Worm (Caenorhabditis elegans): ENCODE measurements around the gene C42D8.1.

- TF ChIP-seq sea-1 (GFP tag; conservative IDR thresholded peaks at IDR 0.05) (no peak), hmg-4 (GFP tag; optimal IDR thresholded peaks at IDR 0.05) (no peak), ceh-13 (GFP tag; optimal IDR thresholded peaks at IDR 0.05) (no peak), hmbx-1 (tag; optimal IDR thresholded peaks at IDR 0.05) (no peak), B0310.2 (tag; optimal IDR thresholded peaks at IDR 0.05) (no peak), aly-1 (tag; optimal IDR thresholded peaks at IDR 0.05) (no peak), flt-1 (GFP tag; IDR thresholded peaks at IDR 0.05) (no peak), F13C5.2 (tag; optimal IDR thresholded peaks at IDR 0.05) (no peak), tra-4 (tag; optimal IDR thresholded peaks at IDR 0.05) (no peak), tbx-11 (GFP tag; IDR thresholded peaks at IDR 0.05) (no peak), scrt-1 (GFP tag; IDR thresholded peaks at IDR 0.05) (no peak), ceh-36 (tag; optimal IDR thresholded peaks at IDR 0.05) (no peak), tbx-37 (GFP tag; conservative IDR thresholded peaks at IDR 0.05) (no peak), hnd-1 (tag; optimal IDR thresholded peaks at IDR 0.05) (no peak)
Measured at ce11 chrX:5116180-5116579, 6.9 kb downstream of the C42D8.1 start.
